Fruit fly (Drosophila melanogaster) whole organism, pupa: ENCODE data around the gene CG13299.

Experiments
- CG12605 ChIP-seq: fragments of 200-800 bp; sonication (Bioruptor generic); IDR thresholded peaks from 2 replicates; pipeline ENCODE4 v1.3.6; 2022; ENCODE audit warnings: missing biosample characterization, missing genetic modification characterization
- CG13204 ChIP-seq: fragments of 200-800 bp; sonication (Bioruptor generic); optimal IDR thresholded peaks from 2 replicates; lab custom pipeline; 2018; ENCODE audit warnings: missing biosample characterization, mild to moderate bottlenecking, missing genetic modification characterization, moderate library complexity
- CG14655 ChIP-seq: fragments of 200-800 bp; sonication (Bioruptor generic); optimal IDR thresholded peaks from 3 replicates; lab custom pipeline; 2017; ENCODE audit warnings: mild to moderate bottlenecking, missing biosample characterization, missing genetic modification reagents, missing genetic modification characterization
- CG17806 ChIP-seq: fragments of 200-800 bp; sonication (Bioruptor generic); optimal IDR thresholded peaks from 2 replicates; lab custom pipeline; 2018; ENCODE audit warnings: missing biosample characterization, mild to moderate bottlenecking, missing genetic modification characterization, moderate library complexity
- CG4496 ChIP-seq: fragments of 200-800 bp; sonication (Bioruptor generic); IDR thresholded peaks from 3 replicates; pipeline ENCODE4 v1.3.6; 2022; ENCODE audit warnings: missing biosample characterization, missing genetic modification characterization
- CG8159 ChIP-seq: fragments of 200-800 bp; sonication (Bioruptor generic); optimal IDR thresholded peaks from 3 replicates; lab custom pipeline; 2018; ENCODE audit warnings: missing biosample characterization, mild to moderate bottlenecking, missing genetic modification characterization, moderate library complexity
- CG8301 ChIP-seq: fragments of 200-800 bp; sonication (Bioruptor generic); optimal IDR thresholded peaks from 2 replicates; lab custom pipeline; 2018; ENCODE audit warnings: missing biosample characterization, mild to moderate bottlenecking, missing genetic modification characterization
- CG9948 ChIP-seq: fragments of 200-800 bp; sonication (Bioruptor generic); optimal IDR thresholded peaks from 2 replicates; lab custom pipeline; 2018; ENCODE audit warnings: missing biosample characterization, mild to moderate bottlenecking, missing genetic modification characterization, moderate library complexity
- D1 ChIP-seq: fragments of 200-800 bp; sonication (Bioruptor generic); optimal IDR thresholded peaks from 2 replicates; lab custom pipeline; 2018; ENCODE audit warnings: missing biosample characterization, mild to moderate bottlenecking, missing genetic modification characterization, moderate library complexity
- EcR ChIP-seq: fragments of 200-800 bp; sonication (Bioruptor generic); optimal IDR thresholded peaks from 3 replicates; lab custom pipeline; 2019; ENCODE audit warnings: missing biosample characterization, missing genetic modification characterization, mild to moderate bottlenecking, moderate library complexity, missing genetic modification reagents
- Pif1B ChIP-seq: fragments of 200-800 bp; sonication (Bioruptor generic); optimal IDR thresholded peaks from 3 replicates; lab custom pipeline; 2016; ENCODE audit warnings: missing biosample characterization, missing genetic modification characterization
- Snoo ChIP-seq: fragments of 200-800 bp; sonication (Bioruptor generic); optimal IDR thresholded peaks from 3 replicates; lab custom pipeline; 2017; ENCODE audit warnings: missing biosample characterization, mild to moderate bottlenecking, missing genetic modification characterization, inconsistent platforms
- fd96Ca ChIP-seq: fragments of 200-800 bp; sonication (Bioruptor generic); IDR thresholded peaks from 3 replicates; pipeline ENCODE4 v1.3.6; 2022; ENCODE audit warnings: missing biosample characterization, missing genetic modification characterization
- rn ChIP-seq: fragments of 200-800 bp; sonication (Bioruptor generic); IDR thresholded peaks from 2 replicates; pipeline ENCODE4 v1.3.6; 2022; ENCODE audit warnings: missing biosample characterization, missing genetic modification characterization

DNA sequence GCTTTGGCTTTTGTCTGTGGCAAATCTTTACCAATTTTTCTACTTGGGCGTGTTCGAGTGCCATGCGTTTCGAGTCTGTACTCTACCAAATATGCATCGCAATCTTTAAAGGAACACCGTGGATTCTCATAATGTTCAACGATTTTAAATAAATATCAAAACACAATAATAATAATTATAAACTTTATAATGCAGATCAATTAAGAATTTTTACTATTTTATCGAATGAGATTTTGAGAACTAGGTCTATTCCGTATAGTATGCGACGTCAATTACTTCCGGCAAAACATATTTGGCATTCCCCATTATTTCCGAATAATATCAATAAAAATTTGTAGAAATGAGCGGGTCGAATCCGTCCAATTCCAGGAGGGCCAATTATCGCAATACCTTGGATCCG, 43.3 kb upstream of the CG13299 start, which contains the start of gene CG43168:
- TF ChIP-seq CG14655 (no peak), rn (GFP tag; lab: Robert Waterston, UW) (no peak), CG4496 (GFP tag; lab: Robert Waterston, UW) (no peak), CG13204 (no peak), Snoo (tag; lab: Kevin White, UChicago) (no peak), D1 (tag; lab: Kevin White, UChicago) (no peak), CG8159 (no peak), CG8301 (tag; lab: Kevin White, UChicago) (no peak), CG17806 (tag; lab: Kevin White, UChicago) (no peak), Pif1B (GFP tag; lab: Kevin White, UChicago) (no peak), CG12605 (no peak), EcR (GFP tag; lab: Kevin White, UChicago) (no peak), fd96Ca (GFP tag; lab: Robert Waterston, UW) (no peak), CG9948 (tag; lab: Kevin White, UChicago) (no peak)
